Worm (Caenorhabditis elegans) whole organism, late embryonic: Measurements from ENCODE around the gene srlf-32.

Experiments used
- F13H6.1 ChIP-seq: sonication (generic microtip); optimal IDR thresholded peaks from 2 replicates; lab custom pipeline; 2016; ENCODE audit warnings: missing genetic modification characterization, missing compliant biosample characterization
- T23F11.4 ChIP-seq: fragments of 200-800 bp; sonication (Bioruptor generic); optimal IDR thresholded peaks from 2 replicates; lab custom pipeline; 2018; ENCODE audit warnings: mild to moderate bottlenecking, missing genetic modification characterization, missing compliant biosample characterization
- ahr-1 ChIP-seq: sonication (generic microtip); optimal IDR thresholded peaks from 2 replicates; lab custom pipeline; 2016; ENCODE audit warnings: missing genetic modification characterization, missing compliant biosample characterization
- ama-1 ChIP-seq: fragments of 150-350 bp; optimal IDR thresholded peaks from 2 replicates; lab custom pipeline; 2014
- ceh-14 ChIP-seq: sonication (generic microtip); optimal IDR thresholded peaks from 2 replicates; lab custom pipeline; 2016; ENCODE audit warnings: missing genotype, missing genetic modification characterization, missing compliant biosample characterization
- ceh-19 ChIP-seq: fragments of 200-800 bp; sonication (Bioruptor generic); optimal IDR thresholded peaks from 2 replicates; lab custom pipeline; 2018; ENCODE audit warnings: mild to moderate bottlenecking, missing genetic modification characterization, missing compliant biosample characterization
- ceh-22 ChIP-seq: sonication (generic microtip); optimal IDR thresholded peaks from 2 replicates; lab custom pipeline; 2017; ENCODE audit warnings: missing biosample characterization, missing genetic modification characterization
- ceh-24 ChIP-seq: sonication (generic microtip); optimal IDR thresholded peaks from 2 replicates; lab custom pipeline; 2016; ENCODE audit warnings: mild to moderate bottlenecking, missing genetic modification characterization, missing compliant biosample characterization
- ceh-30 ChIP-seq: fragments of 150-350 bp; optimal IDR thresholded peaks from 2 replicates; lab custom pipeline; 2014; ENCODE audit warnings: missing biosample characterization, missing genetic modification characterization
- ceh-31 ChIP-seq: sonication (generic microtip); optimal IDR thresholded peaks from 2 replicates; lab custom pipeline; 2016; ENCODE audit warnings: missing genetic modification characterization, missing compliant biosample characterization
- ceh-45 ChIP-seq: fragments of 200-800 bp; sonication (Bioruptor generic); IDR thresholded peaks from 2 replicates; pipeline ENCODE4 v1.3.6; 2022; ENCODE audit warnings: missing genetic modification reagents, missing genetic modification characterization, missing compliant biosample characterization
- ceh-48 ChIP-seq: sonication (generic microtip); optimal IDR thresholded peaks from 2 replicates; lab custom pipeline; 2016; ENCODE audit warnings: missing genetic modification characterization, inconsistent platforms, missing compliant biosample characterization
- ceh-9 ChIP-seq: sonication (generic microtip); optimal IDR thresholded peaks from 2 replicates; lab custom pipeline; 2016; ENCODE audit warnings: mild to moderate bottlenecking, missing genetic modification characterization, inconsistent platforms, missing compliant biosample characterization
- che-1 ChIP-seq: sonication (generic microtip); optimal IDR thresholded peaks from 2 replicates; lab custom pipeline; 2016; ENCODE audit warnings: mild to moderate bottlenecking, missing genetic modification characterization, missing compliant biosample characterization
- elt-2 ChIP-seq: sonication (generic microtip); optimal IDR thresholded peaks from 2 replicates; lab custom pipeline; 2016; ENCODE audit warnings: missing genetic modification reagents, missing genetic modification characterization, missing compliant biosample characterization
- fkh-10 ChIP-seq: fragments of 150-350 bp; optimal IDR thresholded peaks from 2 replicates; lab custom pipeline; 2014; ENCODE audit warnings: missing biosample characterization, missing genetic modification reagents, missing genetic modification characterization
- fkh-6 ChIP-seq: sonication (generic microtip); optimal IDR thresholded peaks from 2 replicates; lab custom pipeline; 2016; ENCODE audit warnings: missing genetic modification characterization, missing compliant biosample characterization
- hlh-15 ChIP-seq: sonication (generic microtip); optimal IDR thresholded peaks from 2 replicates; lab custom pipeline; 2016; ENCODE audit warnings: missing genetic modification characterization, missing compliant biosample characterization
- hlh-30 ChIP-seq: sonication (generic microtip); optimal IDR thresholded peaks from 2 replicates; lab custom pipeline; 2017; ENCODE audit warnings: antibody characterized with exemption, missing genetic modification characterization, missing compliant biosample characterization; ENCODE audit not compliant: insufficient read depth
- hlh-6 ChIP-seq: sonication (generic microtip); optimal IDR thresholded peaks from 2 replicates; lab custom pipeline; 2016; ENCODE audit warnings: missing genotype, missing genetic modification characterization, missing compliant biosample characterization
- nfya-1 ChIP-seq: sonication (generic microtip); optimal IDR thresholded peaks from 2 replicates; lab custom pipeline; 2017; ENCODE audit warnings: missing genetic modification characterization, mild to moderate bottlenecking, missing compliant biosample characterization, antibody characterized with exemption, moderate library complexity
- nhr-232 ChIP-seq: sonication (generic microtip); optimal IDR thresholded peaks from 2 replicates; lab custom pipeline; 2016; ENCODE audit warnings: missing genetic modification characterization, missing compliant biosample characterization
- npax-4 ChIP-seq: sonication (generic microtip); optimal IDR thresholded peaks from 2 replicates; lab custom pipeline; 2016; ENCODE audit warnings: missing genetic modification characterization, missing compliant biosample characterization
- odd-2 ChIP-seq: sonication (generic microtip); optimal IDR thresholded peaks from 2 replicates; lab custom pipeline; 2017; ENCODE audit warnings: antibody characterized with exemption, mild to moderate bottlenecking, missing genetic modification characterization, missing compliant biosample characterization
- pag-3 ChIP-seq: sonication (generic microtip); optimal IDR thresholded peaks from 2 replicates; lab custom pipeline; 2016; ENCODE audit warnings: missing compliant biosample characterization, missing genetic modification characterization, borderline replicate concordance
- pha-4 ChIP-seq: fragments of 150-350 bp; optimal IDR thresholded peaks from 2 replicates; lab custom pipeline; 2018; ENCODE audit warnings: missing biosample characterization, missing genetic modification reagents, missing genetic modification characterization
- unc-3 ChIP-seq, 2 experiments: fragments of 200-800 bp in 1 of 2; sonication (Bioruptor generic) in 1 of 2; sonication (generic microtip) in 1 of 2; conservative IDR thresholded peaks in 1 of 2; optimal IDR thresholded peaks in 1 of 2; 2 replicates each; pipeline versions ENCODE4 v1.3.6 to Lab custom; 2016 to 2022; ENCODE audit warnings: missing compliant biosample characterization in 2 of 2, missing genetic modification characterization in 2 of 2, missing genetic modification reagents in 1 of 2
- unc-42 ChIP-seq: sonication (generic microtip); optimal IDR thresholded peaks from 2 replicates; lab custom pipeline; 2016; ENCODE audit warnings: missing genotype, missing genetic modification characterization, missing compliant biosample characterization
- unc-86 ChIP-seq: sonication (generic microtip); optimal IDR thresholded peaks from 2 replicates; lab custom pipeline; 2016; ENCODE audit warnings: missing genetic modification characterization, missing compliant biosample characterization
- zip-5 ChIP-seq: sonication (generic microtip); optimal IDR thresholded peaks from 2 replicates; lab custom pipeline; 2016; ENCODE audit warnings: missing genetic modification characterization, missing compliant biosample characterization
- ztf-16 ChIP-seq: sonication (generic microtip); optimal IDR thresholded peaks from 2 replicates; lab custom pipeline; 2017; ENCODE audit warnings: missing genetic modification characterization, missing compliant biosample characterization

srlf-32 gene

DNA sequence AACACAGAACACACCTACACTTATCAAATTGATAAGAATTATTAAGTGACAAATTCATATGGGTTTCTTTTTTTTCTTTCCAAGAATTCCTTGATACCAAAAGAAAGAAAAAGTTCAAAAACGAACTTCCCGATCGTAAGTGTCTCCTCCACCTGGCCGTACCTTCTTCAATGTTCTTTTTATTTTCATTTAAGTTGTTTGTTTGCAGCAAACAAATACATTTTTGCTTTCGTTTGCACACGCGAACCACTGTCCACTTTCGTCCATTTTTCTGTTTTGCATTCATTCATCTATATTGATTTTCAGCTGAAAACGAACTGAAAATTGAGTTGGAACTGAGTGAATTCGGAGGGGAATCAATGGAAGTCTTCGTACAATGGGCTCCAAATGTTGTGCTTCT lies 14.1 kb upstream of the srlf-32 start, which contains the start of gene VZK822L.2:
VZK822L.2 (plus strand) TSS at position 301 of the 400 bp plus-strand sequence.
- TF ChIP-seq unc-86 (tag; lab: Kevin White, UChicago) (no peak), ceh-14 (tag; lab: Kevin White, UChicago) (no peak), fkh-6 (tag; lab: Kevin White, UChicago) (no peak), unc-42 (tag; lab: Kevin White, UChicago) (no peak)

DNA sequence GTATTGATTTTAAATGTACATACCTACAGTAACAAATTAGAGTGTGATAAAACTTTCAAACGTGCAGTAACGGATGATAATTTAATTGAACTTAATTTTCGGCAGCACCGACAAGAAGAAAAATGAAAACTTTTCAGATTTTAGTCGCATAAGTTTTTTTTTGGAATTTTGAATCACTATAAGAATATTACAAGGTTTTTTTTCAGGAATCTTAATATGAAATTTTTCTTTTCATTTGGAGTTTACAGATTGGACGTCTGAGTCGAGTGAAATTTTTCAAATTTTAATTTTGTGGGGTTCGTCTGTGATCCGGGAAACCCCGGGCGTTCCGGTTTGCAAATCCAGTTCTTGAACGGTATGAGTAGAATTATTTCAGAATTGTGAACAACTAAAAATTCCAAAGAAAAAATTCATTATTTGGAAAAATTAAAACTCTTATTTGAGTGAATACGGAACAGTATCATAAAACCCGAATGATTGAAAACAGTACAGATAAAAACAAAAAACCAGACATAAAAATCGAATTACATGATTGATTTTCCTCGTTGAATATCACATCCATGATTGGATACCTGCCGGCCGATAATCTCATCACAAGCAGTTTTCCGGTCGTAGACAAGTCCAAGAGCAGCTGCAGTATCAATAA lies 12.4 kb upstream of the srlf-32 start:
- TF ChIP-seq ceh-48 (tag; lab: Kevin White, UChicago) (no peak), ceh-9 (tag; lab: Kevin White, UChicago) (no peak), odd-2 (no peak), fkh-10 (GFP tag; lab: Kevin White, UChicago) (no peak), pag-3 (no peak), nhr-232 (tag; lab: Kevin White, UChicago) (no peak), ceh-31 (tag; lab: Kevin White, UChicago) (no peak), ceh-45 (no peak), pha-4 (tag; lab: Kevin White, UChicago) (no peak), npax-4 (tag; lab: Kevin White, UChicago) (no peak), che-1 (tag; lab: Kevin White, UChicago) (no peak), ceh-30 (tag; lab: Kevin White, UChicago) (no peak), zip-5 (tag; lab: Kevin White, UChicago) (no peak), ceh-19 (no peak), ztf-16 (tag; lab: Kevin White, UChicago) (no peak), unc-3 (GFP tag; conservative IDR thresholded peaks at IDR 0.05; lab: Robert Waterston, UW) (no peak), unc-3 (tag; optimal IDR thresholded peaks at IDR 0.05; lab: Kevin White, UChicago) (no peak), ama-1 (lab: Kevin White, UChicago) (no peak), hlh-6 (no peak), T23F11.4 (no peak), F13H6.1 (no peak)
- TF ChIP-seq, all 69 proteins: peak for 0

DNA sequence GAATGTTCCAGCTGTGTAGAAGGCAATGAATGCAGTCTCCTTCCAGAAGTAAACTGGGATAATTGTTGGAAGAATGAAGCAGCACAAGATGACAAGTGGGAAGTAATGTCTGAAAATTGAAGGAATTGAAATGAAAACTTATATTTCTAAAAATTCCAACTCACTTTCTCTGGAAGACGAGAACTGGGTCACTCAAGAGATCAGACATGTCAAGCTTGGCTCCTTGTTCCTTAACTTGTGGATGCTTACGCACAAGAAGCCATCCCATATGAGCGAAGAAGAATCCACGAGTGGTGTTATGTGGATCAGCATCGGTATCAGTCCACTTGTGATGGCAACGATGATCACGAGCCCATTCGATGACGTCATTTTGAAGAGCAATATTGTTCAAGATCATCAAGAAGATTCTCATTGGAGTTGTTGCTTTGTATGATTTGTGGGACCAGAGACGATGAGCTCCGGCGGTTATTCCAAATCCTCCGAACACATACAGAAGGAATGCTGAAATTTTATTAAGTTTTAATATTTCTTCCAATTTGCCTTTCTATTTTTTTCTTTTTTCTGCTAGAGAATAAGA lies 11.5 kb upstream of the srlf-32 start:
- no peak for TF ChIP-seq ceh-22 (tag; lab: Kevin White, UChicago)
- no peak for TF ChIP-seq unc-3 (GFP tag; conservative IDR thresholded peaks at IDR 0.05; lab: Robert Waterston, UW)
- no peak for TF ChIP-seq unc-3 (tag; optimal IDR thresholded peaks at IDR 0.05; lab: Kevin White, UChicago)
- TF ChIP-seq ceh-9 (tag; lab: Kevin White, UChicago): no peak
- TF ChIP-seq fkh-6 (tag; lab: Kevin White, UChicago): no peak
- no peak for TF ChIP-seq ahr-1 (tag; lab: Kevin White, UChicago)

ce11 chrIV:11914837-11915737 lies 10.7 kb upstream of the srlf-32 start, which contains the start of gene fat-6:
Gene fat-6, minus strand, starts transcription at chrIV:11915687.
- TF ChIP-seq ceh-24 (tag; lab: Kevin White, UChicago) (no peak), elt-2 (peak; percentile 31), hlh-15 (tag; lab: Kevin White, UChicago) (no peak)
- TF ChIP-seq, all 69 proteins: peak for 1

ce11 chrIV:11915768-11916453 lies 9.9 kb upstream of the srlf-32 start, which contains the start of gene ZK822.9:
Gene ZK822.9, plus strand, starts transcription at chrIV:11915947.
- TF ChIP-seq hlh-30 (tag; lab: Kevin White, UChicago) (peak; percentile 35), nfya-1 (tag; lab: Kevin White, UChicago) (no peak)
